Comparison of ENCODE assay signal across 5 fruit fly cellular contexts in genomic region chr3R:14654231-14654975, dm6.
TF ChIP-seq lines count a peak whose summit lies in the region.

No protein-coding gene starts in this region.

- TF ChIP-seq CTCF in whole organism, embryonic (GFP tag; optimal IDR thresholded peaks at IDR 0.05; lab: Kevin White, UChicago): no peak

TF ChIP-seq in whole organism, adult, 20 proteins besides CTCF, POLR2A, EP300 and RAD21:
- TF ChIP-seq Crg-1 (GFP tag; optimal IDR thresholded peaks at IDR 0.05; lab: Kevin White, UChicago) (peak; percentile 35), CG12768 (GFP tag; optimal IDR thresholded peaks at IDR 0.05; lab: Kevin White, UChicago) (no peak), Mnt (GFP tag; optimal IDR thresholded peaks at IDR 0.05; lab: Kevin White, UChicago) (no peak), Clk (GFP tag; optimal IDR thresholded peaks at IDR 0.05; lab: Kevin White, UChicago) (no peak), tj (GFP tag; optimal IDR thresholded peaks at IDR 0.05; lab: Kevin White, UChicago) (peak; percentile 98), cnc (optimal IDR thresholded peaks at IDR 0.05; lab: Kevin White, UChicago) (peak in 1 of 2 experiments; percentile 52), CG1620 (GFP tag; optimal IDR thresholded peaks at IDR 0.05; lab: Kevin White, UChicago) (no peak), bab1 (GFP tag; optimal IDR thresholded peaks at IDR 0.05; lab: Kevin White, UChicago) (no peak), kay (GFP tag; lab: Kevin White, UChicago; ENCODE audit: borderline replicate concordance) (peak; percentile 57)

TF ChIP-seq in whole organism, embryonic, 481 proteins besides CTCF, POLR2A, EP300 and RAD21 (continues in another document):
- TF ChIP-seq trh (GFP tag; optimal IDR thresholded peaks at IDR 0.05; lab: Kevin White, UChicago) (no peak), crp (GFP tag; optimal IDR thresholded peaks at IDR 0.05; lab: Kevin White, UChicago) (no peak), CG32772 (GFP tag; IDR thresholded peaks at IDR 0.05; lab: Robert Waterston, UW) (no peak), CG10274 (GFP tag; optimal IDR thresholded peaks at IDR 0.05; lab: Kevin White, UChicago) (peak; percentile 98), dmrt11E (tag; optimal IDR thresholded peaks at IDR 0.05; lab: Kevin White, UChicago) (no peak), caup (GFP tag; optimal IDR thresholded peaks at IDR 0.05; lab: Kevin White, UChicago; ENCODE audit: severe bottlenecking) (no peak), CHES-1-like (GFP tag; optimal IDR thresholded peaks at IDR 0.05; lab: Kevin White, UChicago) (peak; percentile 22), CG11247 (GFP tag; IDR thresholded peaks at IDR 0.05; lab: Robert Waterston, UW) (no peak), sug (tag; optimal IDR thresholded peaks at IDR 0.05; lab: Kevin White, UChicago) (no peak), CG8290 (GFP tag; optimal IDR thresholded peaks at IDR 0.05; lab: Kevin White, UChicago) (no peak), CG8290 (tag; optimal IDR thresholded peaks at IDR 0.05; lab: Kevin White, UChicago) (peak in 1 of 2 experiments; percentile 12), eyg (GFP tag; optimal IDR thresholded peaks at IDR 0.05; lab: Kevin White, UChicago) (peak; percentile 11), B-H1 (GFP tag; IDR thresholded peaks at IDR 0.05; lab: Robert Waterston, UW) (no peak), NC2α (GFP tag; optimal IDR thresholded peaks at IDR 0.05; lab: Kevin White, UChicago) (no peak), Ssrp (tag; optimal IDR thresholded peaks at IDR 0.05; lab: Kevin White, UChicago) (no peak), vvl (GFP tag; IDR thresholded peaks at IDR 0.05; lab: Robert Waterston, UW) (no peak), kah (GFP tag; optimal IDR thresholded peaks at IDR 0.05; lab: Kevin White, UChicago) (no peak), Gug (GFP tag; IDR thresholded peaks at IDR 0.05; lab: Robert Waterston, UW) (no peak), dati (GFP tag; IDR thresholded peaks at IDR 0.05; lab: Robert Waterston, UW) (no peak), tna (GFP tag; IDR thresholded peaks at IDR 0.05; lab: Robert Waterston, UW; ENCODE audit: partially characterized antibody) (no peak), org-1 (GFP tag; optimal IDR thresholded peaks at IDR 0.05; lab: Kevin White, UChicago) (no peak), CG8388 (GFP tag; optimal IDR thresholded peaks at IDR 0.05; lab: Kevin White, UChicago) (no peak)

TF ChIP-seq in whole organism, prepupa, 60 proteins besides CTCF, POLR2A, EP300 and RAD21 (continues in another document):
- no peak for TF ChIP-seq CG8319 (GFP tag; optimal IDR thresholded peaks at IDR 0.05; lab: Kevin White, UChicago)
- TF ChIP-seq fd85E (GFP tag; optimal IDR thresholded peaks at IDR 0.05; lab: Kevin White, UChicago): no peak
- no peak for TF ChIP-seq CG15336 (GFP tag; IDR thresholded peaks at IDR 0.05; lab: Robert Waterston, UW)
- no peak for TF ChIP-seq dsx (GFP tag; optimal IDR thresholded peaks at IDR 0.05; lab: Kevin White, UChicago; ENCODE audit: poor library complexity, severe bottlenecking)
- no peak for TF ChIP-seq Gug (GFP tag; IDR thresholded peaks at IDR 0.05; lab: Robert Waterston, UW)
- TF ChIP-seq CG4318 (GFP tag; optimal IDR thresholded peaks at IDR 0.05; lab: Kevin White, UChicago): no peak
- TF ChIP-seq Sox102F (GFP tag; optimal IDR thresholded peaks at IDR 0.05; lab: Kevin White, UChicago): no peak
- TF ChIP-seq salr (GFP tag; optimal IDR thresholded peaks at IDR 0.05; lab: Kevin White, UChicago): no peak
- no peak for TF ChIP-seq fd59A (GFP tag; optimal IDR thresholded peaks at IDR 0.05; lab: Kevin White, UChicago)
- TF ChIP-seq CG3919 (GFP tag; optimal IDR thresholded peaks at IDR 0.05; lab: Kevin White, UChicago): no peak
- peak; percentile 81 for TF ChIP-seq fkh (GFP tag; optimal IDR thresholded peaks at IDR 0.05; lab: Kevin White, UChicago)
- no peak for TF ChIP-seq Eip93F (GFP tag; optimal IDR thresholded peaks at IDR 0.05; lab: Kevin White, UChicago)
- TF ChIP-seq CG7368 (GFP tag; optimal IDR thresholded peaks at IDR 0.05; lab: Kevin White, UChicago): no peak
- TF ChIP-seq lz (GFP tag; optimal IDR thresholded peaks at IDR 0.05; lab: Kevin White, UChicago): no peak
- no peak for TF ChIP-seq CG8632 (GFP tag; optimal IDR thresholded peaks at IDR 0.05; lab: Kevin White, UChicago)
- no peak for TF ChIP-seq CG16779 (tag; optimal IDR thresholded peaks at IDR 0.05; lab: Kevin White, UChicago)
- TF ChIP-seq CG6163 (GFP tag; IDR thresholded peaks at IDR 0.05; lab: Robert Waterston, UW): peak; percentile 55
- no peak for TF ChIP-seq Met (GFP tag; optimal IDR thresholded peaks at IDR 0.05; lab: Kevin White, UChicago)
- TF ChIP-seq cyc (GFP tag; optimal IDR thresholded peaks at IDR 0.05; lab: Kevin White, UChicago): no peak
- TF ChIP-seq achi (GFP tag; optimal IDR thresholded peaks at IDR 0.05; lab: Kevin White, UChicago): no peak
- TF ChIP-seq CG11902 (GFP tag; optimal IDR thresholded peaks at IDR 0.05; lab: Kevin White, UChicago): no peak
- 0 out of 3 replicates have a peak, but pooled peaks have one; percentile 16 for TF ChIP-seq eg (GFP tag; IDR thresholded peaks at IDR 0.05; lab: Robert Waterston, UW)

TF ChIP-seq in whole organism, pupa, 21 proteins besides CTCF, POLR2A, EP300 and RAD21:
- TF ChIP-seq EcR (GFP tag; optimal IDR thresholded peaks at IDR 0.05; lab: Kevin White, UChicago) (peak; percentile 55), CG13204 (GFP tag; optimal IDR thresholded peaks at IDR 0.05; lab: Kevin White, UChicago) (peak; percentile 60), CG8159 (tag; optimal IDR thresholded peaks at IDR 0.05; lab: Kevin White, UChicago) (no peak), gl (tag; optimal IDR thresholded peaks at IDR 0.05; lab: Kevin White, UChicago) (no peak), CG34367 (tag; optimal IDR thresholded peaks at IDR 0.05; lab: Kevin White, UChicago) (no peak)

TF ChIP-seq in whole organism, wandering third instar larva, 38 proteins besides CTCF, POLR2A, EP300 and RAD21:
- TF ChIP-seq Mio (GFP tag; optimal IDR thresholded peaks at IDR 0.05; lab: Kevin White, UChicago) (no peak), psq (GFP tag; optimal IDR thresholded peaks at IDR 0.05; lab: Kevin White, UChicago) (peak; percentile 98), br (GFP tag; optimal IDR thresholded peaks at IDR 0.05; lab: Kevin White, UChicago) (peak; percentile 12), CG9705 (GFP tag; optimal IDR thresholded peaks at IDR 0.05; lab: Kevin White, UChicago) (no peak), jim (GFP tag; optimal IDR thresholded peaks at IDR 0.05; lab: Kevin White, UChicago) (peak; percentile 68)
